Fruit fly (Drosophila melanogaster) whole organism, embryonic: ENCODE measurements around the gene CG13449.
A peak's percentile ranks its signal among the peaks of the same experiment; 100 is the strongest.

Experiments
- Abd-B ChIP-seq: fragments of 200-800 bp; sonication (Bioruptor generic); optimal IDR thresholded peaks from 2 replicates; lab custom pipeline; 2018; ENCODE audit warnings: missing biosample characterization, mild to moderate bottlenecking, missing genetic modification characterization, moderate library complexity
- Ada2b ChIP-seq: fragments of 200-800 bp; sonication (Bioruptor generic); IDR thresholded peaks from 2 replicates; pipeline ENCODE4 v1.3.6; 2022; ENCODE audit warnings: missing biosample characterization, missing genetic modification characterization
- Bgb ChIP-seq: fragments of 200-800 bp; sonication (Bioruptor generic); IDR thresholded peaks from 2 replicates; pipeline ENCODE4 v1.3.6; 2022; ENCODE audit warnings: missing biosample characterization, missing genetic modification characterization; ENCODE audit not compliant: partially characterized antibody
- Bteb2 ChIP-seq: fragments of 200-800 bp; sonication (Bioruptor generic); optimal IDR thresholded peaks from 2 replicates; lab custom pipeline; 2016; ENCODE audit warnings: missing biosample characterization, missing genetic modification characterization
- CG10462 ChIP-seq: fragments of 200-800 bp; sonication (Bioruptor generic); optimal IDR thresholded peaks from 2 replicates; lab custom pipeline; 2016; ENCODE audit warnings: missing biosample characterization, missing genetic modification characterization
- CG11696 ChIP-seq: fragments of 200-800 bp; sonication (Bioruptor generic); IDR thresholded peaks from 2 replicates; pipeline ENCODE4 v1.3.6; 2022; ENCODE audit warnings: missing biosample characterization, missing genetic modification characterization
- CG13894 ChIP-seq: fragments of 200-800 bp; sonication (Bioruptor generic); optimal IDR thresholded peaks from 3 replicates; lab custom pipeline; 2018; ENCODE audit warnings: missing biosample characterization, mild to moderate bottlenecking, missing genetic modification characterization, moderate library complexity
- CG14965 ChIP-seq: fragments of 200-800 bp; sonication (Bioruptor generic); optimal IDR thresholded peaks from 2 replicates; lab custom pipeline; 2016; ENCODE audit warnings: missing biosample characterization, missing genetic modification characterization, borderline replicate concordance
- CG17186 ChIP-seq: fragments of 200-800 bp; sonication (Bioruptor generic); optimal IDR thresholded peaks from 3 replicates; lab custom pipeline; 2017; ENCODE audit warnings: missing biosample characterization, missing genetic modification reagents, missing genetic modification characterization
- CG17802 ChIP-seq: fragments of 200-800 bp; sonication (Bioruptor generic); optimal IDR thresholded peaks from 2 replicates; lab custom pipeline; 2018; ENCODE audit warnings: missing biosample characterization, mild to moderate bottlenecking, missing genetic modification characterization, moderate library complexity
- CG17912 ChIP-seq: fragments of 200-800 bp; sonication (Bioruptor generic); optimal IDR thresholded peaks from 2 replicates; lab custom pipeline; 2018; ENCODE audit warnings: missing biosample characterization, mild to moderate bottlenecking, missing genetic modification characterization
- CG18011 ChIP-seq: fragments of 200-800 bp; sonication (Bioruptor generic); optimal IDR thresholded peaks from 2 replicates; lab custom pipeline; 2017; ENCODE audit warnings: missing biosample characterization, missing genetic modification characterization, mild to moderate bottlenecking, moderate library complexity, missing genotype
- CG18764 ChIP-seq: fragments of 200-800 bp; sonication (Bioruptor generic); optimal IDR thresholded peaks from 3 replicates; lab custom pipeline; 2016; ENCODE audit warnings: missing biosample characterization, missing genetic modification characterization
- CG2116 ChIP-seq: fragments of 200-800 bp; sonication (Bioruptor generic); optimal IDR thresholded peaks from 3 replicates; lab custom pipeline; 2018; ENCODE audit warnings: missing biosample characterization, mild to moderate bottlenecking, missing genetic modification characterization
- CG2202 ChIP-seq: fragments of 200-800 bp; sonication (Bioruptor generic); optimal IDR thresholded peaks from 2 replicates; lab custom pipeline; 2018; ENCODE audit warnings: missing biosample characterization, mild to moderate bottlenecking, missing genetic modification characterization
- CG2712 ChIP-seq: fragments of 200-800 bp; optimal IDR thresholded peaks from 3 replicates; lab custom pipeline; 2019; ENCODE audit warnings: missing biosample characterization, mild to moderate bottlenecking, missing genetic modification characterization, moderate library complexity
- CG30403 ChIP-seq: fragments of 200-800 bp; sonication (Bioruptor generic); optimal IDR thresholded peaks from 3 replicates; lab custom pipeline; 2016; ENCODE audit warnings: missing biosample characterization, missing genetic modification characterization
- CG33557 ChIP-seq: fragments of 200-800 bp; sonication (Bioruptor generic); optimal IDR thresholded peaks from 2 replicates; lab custom pipeline; 2019; ENCODE audit warnings: missing biosample characterization, mild to moderate bottlenecking, missing genetic modification characterization, moderate library complexity
- CG42726 ChIP-seq: fragments of 200-800 bp; sonication (Bioruptor generic); IDR thresholded peaks from 2 replicates; pipeline ENCODE4 v1.3.6; 2022; ENCODE audit warnings: missing biosample characterization, missing genetic modification characterization; ENCODE audit not compliant: partially characterized antibody
- CG4820 ChIP-seq: fragments of 200-800 bp; sonication (Bioruptor generic); optimal IDR thresholded peaks from 3 replicates; lab custom pipeline; 2016; ENCODE audit warnings: missing biosample characterization, missing genetic modification characterization
- CG5953 ChIP-seq: fragments of 200-800 bp; sonication (Bioruptor generic); IDR thresholded peaks from 2 replicates; pipeline ENCODE4 v1.3.6; 2022; ENCODE audit warnings: missing biosample characterization, missing genetic modification characterization
- CG7745 ChIP-seq: fragments of 200-800 bp; sonication (Bioruptor generic); optimal IDR thresholded peaks from 2 replicates; lab custom pipeline; 2018; ENCODE audit warnings: missing biosample characterization, mild to moderate bottlenecking, missing genetic modification characterization, moderate library complexity
- CG8089 ChIP-seq: fragments of 200-800 bp; sonication (Bioruptor generic); optimal IDR thresholded peaks from 3 replicates; lab custom pipeline; 2016; ENCODE audit warnings: missing biosample characterization, missing genetic modification characterization
- CG9215 ChIP-seq: fragments of 200-800 bp; sonication (Bioruptor generic); IDR thresholded peaks from 2 replicates; pipeline ENCODE4 v1.3.6; 2022; ENCODE audit warnings: missing biosample characterization, missing genetic modification characterization
- CG9932 ChIP-seq: fragments of 200-800 bp; sonication (Bioruptor generic); IDR thresholded peaks from 2 replicates; pipeline ENCODE4 v1.3.6; 2022; ENCODE audit warnings: missing biosample characterization, missing genetic modification characterization
- CTCF ChIP-seq: fragments of 200-800 bp; sonication (Bioruptor generic); optimal IDR thresholded peaks from 2 replicates; lab custom pipeline; 2017; ENCODE audit warnings: missing biosample characterization, mild to moderate bottlenecking, missing genetic modification characterization, moderate library complexity
- Chrac-16 ChIP-seq: fragments of 200-800 bp; sonication (Bioruptor generic); optimal IDR thresholded peaks from 3 replicates; lab custom pipeline; 2016; ENCODE audit warnings: missing biosample characterization, missing genetic modification characterization
- Ets65A ChIP-seq: fragments of 200-800 bp; sonication (Bioruptor generic); peaks from one replicate; lab custom pipeline; 2016; ENCODE audit warnings: missing biosample characterization, missing genetic modification characterization
- Fer3 ChIP-seq: fragments of 200-800 bp; sonication (Bioruptor generic); optimal IDR thresholded peaks from 2 replicates; lab custom pipeline; 2018; ENCODE audit warnings: missing biosample characterization, mild to moderate bottlenecking, missing genetic modification characterization, moderate library complexity
- HLH4C ChIP-seq: fragments of 200-800 bp; sonication (Bioruptor generic); IDR thresholded peaks from 3 replicates; pipeline ENCODE4 v1.3.6; 2022; ENCODE audit warnings: missing biosample characterization, missing genetic modification characterization; ENCODE audit not compliant: partially characterized antibody
- Hr78 ChIP-seq, 2 experiments: fragments of 200-800 bp in 1 of 2; fragments of >200 bp in 1 of 2; sonication (Bioruptor generic) in 1 of 2; optimal IDR thresholded peaks; 2 replicates each; lab custom pipeline; 2017 to 2019; ENCODE audit warnings: missing biosample characterization in 2 of 2, missing genetic modification characterization in 2 of 2, mild to moderate bottlenecking in 1 of 2, moderate library complexity in 1 of 2
- NC2β ChIP-seq: fragments of 200-800 bp; sonication (Bioruptor generic); optimal IDR thresholded peaks from 2 replicates; lab custom pipeline; 2016; ENCODE audit warnings: missing biosample characterization, missing genetic modification characterization
- Sox102F ChIP-seq: fragments of 200-800 bp; sonication (Bioruptor generic); optimal IDR thresholded peaks from 2 replicates; lab custom pipeline; 2018; ENCODE audit warnings: missing biosample characterization, mild to moderate bottlenecking, missing genetic modification characterization, moderate library complexity
- Sry-δ ChIP-seq: fragments of 200-800 bp; sonication (Bioruptor generic); optimal IDR thresholded peaks from 2 replicates; lab custom pipeline; 2016; ENCODE audit warnings: missing biosample characterization, missing genetic modification characterization
- aop ChIP-seq: fragments of 200-800 bp; sonication (Bioruptor generic); IDR thresholded peaks from 2 replicates; pipeline ENCODE4 v1.3.6; 2022; ENCODE audit warnings: missing biosample characterization, missing genetic modification characterization
- chm ChIP-seq: fragments of 200-800 bp; sonication (Bioruptor generic); IDR thresholded peaks from 2 replicates; pipeline ENCODE4 v1.3.6; 2022; ENCODE audit warnings: missing biosample characterization, missing genetic modification characterization
- danr ChIP-seq: fragments of 200-800 bp; sonication (Bioruptor generic); IDR thresholded peaks from 2 replicates; pipeline ENCODE4 v1.3.6; 2022; ENCODE audit warnings: missing biosample characterization, missing genetic modification characterization
- eve ChIP-seq, 2 experiments: fragments of >200 bp; optimal IDR thresholded peaks; 2 replicates each; lab custom pipeline; 2017; ENCODE audit warnings: missing biosample characterization in 2 of 2, missing genetic modification characterization in 2 of 2
- ewg ChIP-seq: fragments of 200-800 bp; sonication (Bioruptor generic); optimal IDR thresholded peaks from 3 replicates; lab custom pipeline; 2017; ENCODE audit warnings: mild to moderate bottlenecking, missing biosample characterization, missing genetic modification reagents, missing genetic modification characterization
- fd3F ChIP-seq: fragments of 200-800 bp; sonication (Bioruptor generic); optimal IDR thresholded peaks from 2 replicates; lab custom pipeline; 2018; ENCODE audit warnings: missing biosample characterization, mild to moderate bottlenecking, missing genetic modification characterization, moderate library complexity
- ftz-f1 ChIP-seq: fragments of 200-800 bp; sonication (Bioruptor generic); optimal IDR thresholded peaks from 2 replicates; lab custom pipeline; 2016; ENCODE audit warnings: missing biosample characterization, missing genetic modification characterization
- her ChIP-seq: fragments of 200-800 bp; sonication (Bioruptor generic); optimal IDR thresholded peaks from 2 replicates; lab custom pipeline; 2016; ENCODE audit warnings: missing biosample characterization, missing genetic modification characterization
- mld ChIP-seq: fragments of 200-800 bp; sonication (Bioruptor generic); IDR thresholded peaks from 3 replicates; pipeline ENCODE4 v1.3.6; 2022; ENCODE audit warnings: missing biosample characterization, missing genetic modification characterization; ENCODE audit not compliant: partially characterized antibody
- ranshi ChIP-seq: fragments of 200-800 bp; sonication (Bioruptor generic); IDR thresholded peaks from 2 replicates; pipeline ENCODE4 v1.3.6; 2022; ENCODE audit warnings: missing biosample characterization, missing genetic modification characterization
- rib ChIP-seq: fragments of 200-800 bp; sonication (Bioruptor generic); IDR thresholded peaks from 2 replicates; pipeline ENCODE4 v1.3.6; 2022; ENCODE audit warnings: missing biosample characterization, missing genetic modification characterization
- stwl ChIP-seq: fragments of 200-800 bp; sonication (Bioruptor generic); optimal IDR thresholded peaks from 3 replicates; lab custom pipeline; 2018; ENCODE audit warnings: missing biosample characterization, mild to moderate bottlenecking, missing genetic modification characterization, moderate library complexity
- tll ChIP-seq, 2 experiments: fragments of 200-800 bp in 1 of 2; fragments of >200 bp in 1 of 2; sonication (Bioruptor generic) in 1 of 2; optimal IDR thresholded peaks; 2 replicates each; lab custom pipeline; 2017 to 2019; ENCODE audit warnings: missing biosample characterization in 2 of 2, missing genetic modification characterization in 2 of 2, mild to moderate bottlenecking in 1 of 2, moderate library complexity in 1 of 2
- trh ChIP-seq: fragments of 200-800 bp; sonication (Bioruptor generic); optimal IDR thresholded peaks from 2 replicates; lab custom pipeline; 2016; ENCODE audit warnings: missing biosample characterization, missing genetic modification characterization
- vvl ChIP-seq: fragments of 200-800 bp; sonication (Bioruptor generic); IDR thresholded peaks from 2 replicates; pipeline ENCODE4 v1.3.6; 2022; ENCODE audit warnings: missing biosample characterization, missing genetic modification characterization
- yki ChIP-seq: fragments of >200 bp; optimal IDR thresholded peaks from 3 replicates; lab custom pipeline; 2018

The CG13449 gene

dm6 chr3L:15580487-15580886 lies 32.1 kb downstream of the CG13449 start, which contains the start of the genes mrn and CG12301 (continued):
- peak; percentile 89 for TF ChIP-seq CG2116 (GFP tag; lab: Kevin White, UChicago)
- peak; percentile 93 for TF ChIP-seq vvl (GFP tag; lab: Robert Waterston, UW)
- TF ChIP-seq ewg = peak; percentile 71
- TF ChIP-seq ranshi (GFP tag; lab: Robert Waterston, UW) = peak; percentile 78
- peak; percentile 88 for TF ChIP-seq CG2712 (tag; lab: Kevin White, UChicago)
- TF ChIP-seq fd3F (GFP tag; lab: Kevin White, UChicago) = peak; percentile 50
- TF ChIP-seq danr (GFP tag; lab: Robert Waterston, UW) = peak; percentile 96
- TF ChIP-seq CG14965 (GFP tag; lab: Kevin White, UChicago) = no peak
- TF ChIP-seq CG7745 (tag; lab: Kevin White, UChicago) = no peak
- no peak for TF ChIP-seq Hr78 (GFP tag; optimal IDR thresholded peaks at IDR 0.05; lab: Kevin White, UChicago)
- TF ChIP-seq CG17912 (GFP tag; lab: Kevin White, UChicago) = no peak
- TF ChIP-seq CG33557 (GFP tag; lab: Kevin White, UChicago) = peak; percentile 39
- peak; percentile 34 for TF ChIP-seq CG10462
- TF ChIP-seq yki = no peak
- TF ChIP-seq CG17802 (tag; lab: Kevin White, UChicago) = peak; percentile 51
- peak; percentile 75 for TF ChIP-seq CG42726 (GFP tag; lab: Robert Waterston, UW)
- peak; percentile 63; the same call in 1 of the 3 replicates for TF ChIP-seq mld (GFP tag; lab: Robert Waterston, UW)
- peak; percentile 87 for TF ChIP-seq Bgb (GFP tag; lab: Robert Waterston, UW)
- peak; percentile 91 for TF ChIP-seq CG9215
- peak; percentile 87 for TF ChIP-seq CG30403 (GFP tag; lab: Kevin White, UChicago)
- no peak for TF ChIP-seq eve (GFP tag; optimal IDR thresholded peaks at IDR 0.05; lab: Kevin White, UChicago)
- peak; percentile 40 for TF ChIP-seq CG4820
- TF ChIP-seq CG18764 (GFP tag; lab: Kevin White, UChicago) = no peak
- TF ChIP-seq tll (GFP tag; optimal IDR thresholded peaks at IDR 0.05; lab: Kevin White, UChicago) = no peak
- TF ChIP-seq Chrac-16 = peak; percentile 54
- TF ChIP-seq her (GFP tag; lab: Kevin White, UChicago) = peak; percentile 10
- 0 out of 2 replicates have a peak, but pooled peaks have one; percentile 48 for TF ChIP-seq chm (GFP tag; lab: Robert Waterston, UW)
- TF ChIP-seq Bteb2 (GFP tag; lab: Kevin White, UChicago) = peak; percentile 55
- peak; percentile 24 for TF ChIP-seq trh (GFP tag; lab: Kevin White, UChicago)
- no peak for TF ChIP-seq CTCF (GFP tag; lab: Kevin White, UChicago)
- no peak for TF ChIP-seq CG13894 (tag; lab: Kevin White, UChicago)
- TF ChIP-seq Sry-δ (GFP tag; lab: Kevin White, UChicago) = peak; percentile 86
- TF ChIP-seq Ada2b (GFP tag; lab: Robert Waterston, UW) = peak; percentile 80
- TF ChIP-seq HLH4C = peak; percentile 95
- TF ChIP-seq Sox102F (GFP tag; lab: Kevin White, UChicago) = no peak
- peak; percentile 94 for TF ChIP-seq CG9932
- TF ChIP-seq NC2β (GFP tag; lab: Kevin White, UChicago) = peak; percentile 33
- peak; percentile 67 for TF ChIP-seq CG17186 (GFP tag; lab: Kevin White, UChicago)
- TF ChIP-seq CG2202 = peak; percentile 8
- TF ChIP-seq Abd-B (GFP tag; lab: Kevin White, UChicago) = no peak
- peak; percentile 81 for TF ChIP-seq rib (GFP tag; lab: Robert Waterston, UW)
- peak; percentile 75 for TF ChIP-seq ftz-f1
- peak; percentile 44 for TF ChIP-seq CG18011 (GFP tag; lab: Kevin White, UChicago)
- peak; percentile 93 for TF ChIP-seq Ets65A
- TF ChIP-seq CG8089 (GFP tag; lab: Kevin White, UChicago) = peak; percentile 3
- peak; percentile 78 for TF ChIP-seq Fer3 (tag; lab: Kevin White, UChicago)
- no peak for TF ChIP-seq aop (GFP tag; lab: Robert Waterston, UW)
- TF ChIP-seq CG5953 (GFP tag; lab: Robert Waterston, UW) = 0 out of 2 replicates have a peak, but pooled peaks have one; percentile 31
- TF ChIP-seq CG11696 (GFP tag; lab: Robert Waterston, UW) = peak; percentile 47; the same call in 1 of the 2 replicates
- peak; percentile 66 for TF ChIP-seq stwl (tag; lab: Kevin White, UChicago)
- TF ChIP-seq, all 482 proteins: peak for 297
